In genomic region chrX:1832699-1833098, dm6 we compare ENCODE assay signal across 4 fruit fly cellular contexts.
TF ChIP-seq lines count a peak whose summit lies in the region.

No protein-coding gene starts in this region.

- no peak for TF ChIP-seq CTCF in whole organism, embryonic (GFP tag; optimal IDR thresholded peaks at IDR 0.05; lab: Kevin White, UChicago)

TF ChIP-seq in whole organism, adult, 20 proteins besides CTCF, POLR2A, EP300 and RAD21:
- TF ChIP-seq CG12768 (GFP tag; optimal IDR thresholded peaks at IDR 0.05; lab: Kevin White, UChicago): peak; percentile 9
- TF ChIP-seq tj (GFP tag; optimal IDR thresholded peaks at IDR 0.05; lab: Kevin White, UChicago): no peak

TF ChIP-seq in whole organism, embryonic, 481 proteins besides CTCF, POLR2A, EP300 and RAD21:
- peak; percentile 47 for TF ChIP-seq CG12769 (tag; optimal IDR thresholded peaks at IDR 0.05; lab: Kevin White, UChicago)
- no peak for TF ChIP-seq CG14050 (GFP tag; IDR thresholded peaks at IDR 0.05; lab: Robert Waterston, UW)

TF ChIP-seq in whole organism, prepupa, 60 proteins besides CTCF, POLR2A, EP300 and RAD21:
- 0 out of 3 replicates have a peak, but pooled peaks have one; percentile 10 for TF ChIP-seq eg (GFP tag; IDR thresholded peaks at IDR 0.05; lab: Robert Waterston, UW)
- TF ChIP-seq CG4318 (GFP tag; optimal IDR thresholded peaks at IDR 0.05; lab: Kevin White, UChicago): no peak
- TF ChIP-seq Eip78C (GFP tag; lab: Kevin White, UChicago): peak; percentile 55
- peak; percentile 81 for TF ChIP-seq svp (GFP tag; lab: Kevin White, UChicago)
- peak; percentile 4 for TF ChIP-seq vri (GFP tag; optimal IDR thresholded peaks at IDR 0.05; lab: Kevin White, UChicago)
TF ChIP-seq in whole organism, prepupa: peak in this region for 4.

TF ChIP-seq in whole organism, pupa, 21 proteins besides CTCF, POLR2A, EP300 and RAD21:
- TF ChIP-seq CG14655 (GFP tag; optimal IDR thresholded peaks at IDR 0.05; lab: Kevin White, UChicago) (no peak), CG12605 (GFP tag; IDR thresholded peaks at IDR 0.05; lab: Robert Waterston, UW) (no peak), fd96Ca (GFP tag; IDR thresholded peaks at IDR 0.05; lab: Robert Waterston, UW) (no peak), EcR (GFP tag; optimal IDR thresholded peaks at IDR 0.05; lab: Kevin White, UChicago) (peak; percentile 29), CG34367 (tag; optimal IDR thresholded peaks at IDR 0.05; lab: Kevin White, UChicago) (no peak), Pif1B (GFP tag; optimal IDR thresholded peaks at IDR 0.05; lab: Kevin White, UChicago) (no peak), Snoo (tag; optimal IDR thresholded peaks at IDR 0.05; lab: Kevin White, UChicago) (no peak), CG8159 (tag; optimal IDR thresholded peaks at IDR 0.05; lab: Kevin White, UChicago) (no peak)
